Fruit fly (Drosophila melanogaster): ENCODE measurements around the gene Esp.

Esp gene

dm6 chr3R:24893320-24893955, 51.7 kb downstream of the Esp start (continued):
- peak; percentile 74 for TF ChIP-seq ind (GFP tag; optimal IDR thresholded peaks at IDR 0.05)
- peak; percentile 49 for TF ChIP-seq Chrac-16 (GFP tag; optimal IDR thresholded peaks at IDR 0.05)
- no peak for TF ChIP-seq Bgb (GFP tag; IDR thresholded peaks at IDR 0.05; ENCODE audit: partially characterized antibody)
- TF ChIP-seq CG3995 (GFP tag; optimal IDR thresholded peaks at IDR 0.05), result no peak
- TF ChIP-seq CG16779 (GFP tag; IDR thresholded peaks at IDR 0.05), result no peak
- TF ChIP-seq salm (tag; optimal IDR thresholded peaks at IDR 0.05), result peak; percentile 79
- no peak for TF ChIP-seq btn (GFP tag; optimal IDR thresholded peaks at IDR 0.05)
- TF ChIP-seq E2f1 (GFP tag; IDR thresholded peaks at IDR 0.05), result peak; percentile 67
- peak; percentile 78 for TF ChIP-seq CG10209 (GFP tag; optimal IDR thresholded peaks at IDR 0.05)
- peak; percentile 53 for TF ChIP-seq kah (GFP tag; optimal IDR thresholded peaks at IDR 0.05)
- TF ChIP-seq CG13775 (GFP tag; optimal IDR thresholded peaks at IDR 0.05), result peak; percentile 68
- no peak for TF ChIP-seq CG9797 (GFP tag; optimal IDR thresholded peaks at IDR 0.05)
- TF ChIP-seq amos (GFP tag; IDR thresholded peaks at IDR 0.05; ENCODE audit: partially characterized antibody), result no peak
- no peak for TF ChIP-seq p53 (GFP tag; optimal IDR thresholded peaks at IDR 0.05)
- no peak for TF ChIP-seq repo (GFP tag; optimal IDR thresholded peaks at IDR 0.05)
- TF ChIP-seq HmgD (GFP tag; optimal IDR thresholded peaks at IDR 0.05), result no peak
- TF ChIP-seq bab2 (GFP tag; optimal IDR thresholded peaks at IDR 0.05), result no peak
- TF ChIP-seq dysf (GFP tag; IDR thresholded peaks at IDR 0.05), result peak; percentile 84
- peak; percentile 88 for TF ChIP-seq CG13424 (tag; optimal IDR thresholded peaks at IDR 0.05)
- TF ChIP-seq br (optimal IDR thresholded peaks at IDR 0.05), result no peak
- peak; percentile 17 for TF ChIP-seq Ravus (GFP tag; IDR thresholded peaks at IDR 0.05)
- TF ChIP-seq jing (GFP tag; optimal IDR thresholded peaks at IDR 0.05), result no peak
- TF ChIP-seq gce (GFP tag; IDR thresholded peaks at IDR 0.05), result 0 out of 3 replicates have a peak, but pooled peaks have one; percentile 7
- TF ChIP-seq Med (GFP tag), result peak; percentile 58
- no peak for TF ChIP-seq CG7372 (GFP tag; IDR thresholded peaks at IDR 0.05)
- TF ChIP-seq dm (GFP tag; optimal IDR thresholded peaks at IDR 0.05), result no peak
- no peak for TF ChIP-seq wdn (GFP tag; IDR thresholded peaks at IDR 0.05)
- TF ChIP-seq CG11560 (tag; IDR thresholded peaks at IDR 0.05), result 0 out of 3 replicates have a peak, but pooled peaks have one; percentile 42
- peak; percentile 90 for TF ChIP-seq dmrt11E (tag; optimal IDR thresholded peaks at IDR 0.05)
- TF ChIP-seq Dbx (GFP tag; IDR thresholded peaks at IDR 0.05), result 0 out of 3 replicates have a peak, but pooled peaks have one; percentile 53
- TF ChIP-seq H15 (GFP tag; IDR thresholded peaks at IDR 0.05), result peak; percentile 28; the same call in 1 of the 3 replicates
- TF ChIP-seq CG11398 (GFP tag; optimal IDR thresholded peaks at IDR 0.05), result no peak
- no peak for TF ChIP-seq inv (GFP tag; IDR thresholded peaks at IDR 0.05; ENCODE audit: partially characterized antibody)
- TF ChIP-seq CG31441 (GFP tag; IDR thresholded peaks at IDR 0.05), result peak; percentile 97
- TF ChIP-seq aop (GFP tag; IDR thresholded peaks at IDR 0.05), result no peak
- peak; percentile 66 for TF ChIP-seq org-1 (GFP tag; optimal IDR thresholded peaks at IDR 0.05)
- peak; percentile 40 for TF ChIP-seq MTF-1 (GFP tag; optimal IDR thresholded peaks at IDR 0.05; ENCODE audit: borderline replicate concordance)
- no peak for TF ChIP-seq yki (optimal IDR thresholded peaks at IDR 0.05)
- peak; percentile 6 for TF ChIP-seq ac (GFP tag; optimal IDR thresholded peaks at IDR 0.05)
- no peak for TF ChIP-seq ham (GFP tag; IDR thresholded peaks at IDR 0.05)
- peak; percentile 67 for TF ChIP-seq CG18619 (GFP tag; optimal IDR thresholded peaks at IDR 0.05)
- peak; percentile 92 for TF ChIP-seq CG7839 (tag; optimal IDR thresholded peaks at IDR 0.05)
- TF ChIP-seq vnd (GFP tag; IDR thresholded peaks at IDR 0.05; ENCODE audit: partially characterized antibody), result no peak
- peak; percentile 75 for TF ChIP-seq Spps (tag; optimal IDR thresholded peaks at IDR 0.05)
- no peak for TF ChIP-seq Lpt (GFP tag; optimal IDR thresholded peaks at IDR 0.05)
- peak; percentile 60 for TF ChIP-seq odd (GFP tag; optimal IDR thresholded peaks at IDR 0.05)
- TF ChIP-seq CG14710 (tag; optimal IDR thresholded peaks at IDR 0.05), result peak; percentile 94
- no peak for TF ChIP-seq CG34376 (GFP tag; optimal IDR thresholded peaks at IDR 0.05)
- no peak for TF ChIP-seq Kr (GFP tag; optimal IDR thresholded peaks at IDR 0.05)
- TF ChIP-seq CG4730 (GFP tag; IDR thresholded peaks at IDR 0.05), result peak; percentile 64
- peak; percentile 80 for TF ChIP-seq Asciz (GFP tag; optimal IDR thresholded peaks at IDR 0.05)
